Worm (Caenorhabditis elegans): ENCODE results near the gene wrt-2.

DNA sequence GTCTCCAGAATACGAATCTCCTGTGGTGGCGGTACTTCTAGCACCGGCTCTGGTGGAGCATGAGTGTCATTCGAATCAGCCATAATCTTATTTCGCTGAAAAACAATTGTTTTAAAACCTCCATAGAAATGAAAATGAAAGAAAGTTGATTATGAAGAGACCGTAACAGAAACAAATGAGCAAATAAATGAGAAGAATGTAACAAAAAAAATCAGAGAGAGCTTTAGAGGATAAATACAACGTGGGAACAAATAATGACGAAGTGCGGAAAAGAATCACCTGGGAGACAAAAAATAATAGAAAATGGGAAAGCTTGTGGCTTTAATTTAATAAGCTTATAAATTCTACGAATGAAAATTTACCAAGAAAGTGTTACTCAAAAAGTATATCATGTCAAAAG lies 32.8 kb upstream of the wrt-2 start, which contains the start of gene spc-1:
- TF ChIP-seq snpc-4 (tag; optimal IDR thresholded peaks at IDR 0.05) = no peak
- TF ChIP-seq unc-62 (GFP tag; optimal IDR thresholded peaks at IDR 0.05) = no peak
- no peak for TF ChIP-seq elt-3 (tag; optimal IDR thresholded peaks at IDR 0.05)

All from whole organism, mixed stage, embryonic.